Worm (Caenorhabditis elegans) whole organism, young adult: Measurements from ENCODE around the gene srd-47.

Experiments
- B0035.1 ChIP-seq: sonication (generic microtip); optimal IDR thresholded peaks from 2 replicates; lab custom pipeline; 2016; ENCODE audit warnings: missing genetic modification characterization, mild to moderate bottlenecking, missing compliant biosample characterization, missing genotype, missing genetic modification reagents
- F22D6.2 ChIP-seq: sonication (generic microtip); optimal IDR thresholded peaks from 2 replicates; lab custom pipeline; 2016; ENCODE audit warnings: mild to moderate bottlenecking, missing genetic modification characterization, missing compliant biosample characterization
- F49E8.2 ChIP-seq: sonication (generic microtip); optimal IDR thresholded peaks from 3 replicates; lab custom pipeline; 2017; ENCODE audit warnings: missing genetic modification characterization, mild to moderate bottlenecking, missing compliant biosample characterization, antibody characterized with exemption, moderate library complexity; ENCODE audit not compliant: insufficient read depth
- F57A8.1 ChIP-seq: fragments of 200-800 bp; sonication (Bioruptor generic); optimal IDR thresholded peaks from 2 replicates; lab custom pipeline; 2018; ENCODE audit warnings: mild to moderate bottlenecking, missing genetic modification characterization, moderate library complexity, missing compliant biosample characterization
- T26A5.8 ChIP-seq: sonication (generic microtip); optimal IDR thresholded peaks from 2 replicates; lab custom pipeline; 2016; ENCODE audit warnings: missing genetic modification characterization, missing compliant biosample characterization
- Y53G8AR.9 ChIP-seq: fragments of 200-800 bp; sonication (Bioruptor generic); conservative IDR thresholded peaks from 2 replicates; pipeline ENCODE4 v1.3.6; 2022; ENCODE audit warnings: missing genetic modification reagents, missing genetic modification characterization, missing compliant biosample characterization
- Y79H2A.3 ChIP-seq: fragments of 200-800 bp; sonication (Bioruptor generic); conservative IDR thresholded peaks from 2 replicates; pipeline ENCODE4 v1.3.6; 2022; ENCODE audit warnings: missing genetic modification reagents, missing genetic modification characterization, missing compliant biosample characterization
- Y95B8A.8 ChIP-seq: fragments of 200-800 bp; sonication (Bioruptor generic); IDR thresholded peaks from 2 replicates; pipeline ENCODE4 v1.3.6; 2022; ENCODE audit warnings: missing genetic modification reagents, missing genetic modification characterization, missing compliant biosample characterization
- ZK185.1 ChIP-seq: sonication (generic microtip); optimal IDR thresholded peaks from 2 replicates; lab custom pipeline; 2016; ENCODE audit warnings: mild to moderate bottlenecking, missing genetic modification characterization, missing compliant biosample characterization; ENCODE audit not compliant: poor library complexity, severe bottlenecking
- atf-7 ChIP-seq: sonication (generic microtip); optimal IDR thresholded peaks from 2 replicates; lab custom pipeline; 2017; ENCODE audit warnings: mild to moderate bottlenecking, missing genetic modification characterization, missing compliant biosample characterization
- athp-1 ChIP-seq: sonication (generic microtip); optimal IDR thresholded peaks from 2 replicates; lab custom pipeline; 2017; ENCODE audit warnings: mild to moderate bottlenecking, missing genetic modification characterization, missing compliant biosample characterization
- ceh-40 ChIP-seq: fragments of 200-800 bp; sonication (Bioruptor generic); IDR thresholded peaks from 2 replicates; pipeline ENCODE4 v1.3.6; 2022; ENCODE audit warnings: missing genetic modification characterization, missing compliant biosample characterization
- chd-7 ChIP-seq: sonication (generic microtip); optimal IDR thresholded peaks from 2 replicates; lab custom pipeline; 2016; ENCODE audit warnings: mild to moderate bottlenecking, missing genetic modification characterization, moderate library complexity, missing compliant biosample characterization
- die-1 ChIP-seq: sonication (generic microtip); optimal IDR thresholded peaks from 2 replicates; lab custom pipeline; 2016; ENCODE audit warnings: missing genotype, mild to moderate bottlenecking, missing genetic modification characterization, missing compliant biosample characterization
- dpff-1 ChIP-seq: sonication (generic microtip); optimal IDR thresholded peaks from 2 replicates; lab custom pipeline; 2017; ENCODE audit warnings: mild to moderate bottlenecking, missing genetic modification characterization, missing compliant biosample characterization
- egl-44 ChIP-seq: fragments of 200-800 bp; sonication (Bioruptor generic); IDR thresholded peaks from 2 replicates; pipeline ENCODE4 v1.3.6; 2022; ENCODE audit warnings: missing genetic modification reagents, missing genetic modification characterization, missing compliant biosample characterization
- egrh-3 ChIP-seq: fragments of 200-800 bp; sonication (Bioruptor generic); IDR thresholded peaks from 2 replicates; pipeline ENCODE4 v1.3.6; 2022; ENCODE audit warnings: missing genetic modification reagents, missing genetic modification characterization, missing compliant biosample characterization
- ekl-4 ChIP-seq: fragments of 200-800 bp; sonication (Bioruptor generic); IDR thresholded peaks from 2 replicates; pipeline ENCODE4 v1.3.6; 2022; ENCODE audit warnings: missing genetic modification reagents, missing genetic modification characterization, missing compliant biosample characterization
- fkh-3 ChIP-seq: sonication (generic microtip); optimal IDR thresholded peaks from 2 replicates; lab custom pipeline; 2016; ENCODE audit warnings: mild to moderate bottlenecking, missing genetic modification characterization, missing compliant biosample characterization
- him-1 ChIP-seq: sonication (generic microtip); optimal IDR thresholded peaks from 2 replicates; lab custom pipeline; 2016; ENCODE audit warnings: missing genotype, missing genetic modification reagents, missing genetic modification characterization, missing compliant biosample characterization
- hmg-20 ChIP-seq: fragments of 200-800 bp; sonication (Bioruptor generic); IDR thresholded peaks from 2 replicates; pipeline ENCODE4 v1.3.6; 2022; ENCODE audit warnings: missing genetic modification reagents, missing genetic modification characterization, missing compliant biosample characterization
- let-526 ChIP-seq: fragments of 200-800 bp; sonication (Bioruptor generic); IDR thresholded peaks from 2 replicates; pipeline ENCODE4 v1.3.6; 2022; ENCODE audit warnings: missing genetic modification reagents, missing genetic modification characterization, missing compliant biosample characterization
- lin-35 ChIP-seq, 3 experiments: fragments of 150-350 bp in 2 of 3; sonication (generic microtip) in 1 of 3; optimal IDR thresholded peaks; 2 replicates each; lab custom pipeline; 2014 to 2018; ENCODE audit warnings: missing biosample characterization in 3 of 3, missing genetic modification characterization in 3 of 3, missing genetic modification reagents in 3 of 3
- lin-40 ChIP-seq: sonication (generic microtip); optimal IDR thresholded peaks from 2 replicates; lab custom pipeline; 2016; ENCODE audit warnings: missing genetic modification characterization, mild to moderate bottlenecking, missing compliant biosample characterization, missing genotype, missing genetic modification reagents
- lin-54 ChIP-seq: fragments of 200-800 bp; sonication (Bioruptor generic); optimal IDR thresholded peaks from 2 replicates; lab custom pipeline; 2018; ENCODE audit warnings: mild to moderate bottlenecking, missing genetic modification characterization, missing compliant biosample characterization
- lsl-1 ChIP-seq: fragments of 200-800 bp; sonication (Bioruptor generic); optimal IDR thresholded peaks from 2 replicates; lab custom pipeline; 2018; ENCODE audit warnings: mild to moderate bottlenecking, missing genetic modification characterization, moderate library complexity, missing compliant biosample characterization
- madf-3 ChIP-seq: fragments of 200-800 bp; sonication (Bioruptor generic); IDR thresholded peaks from 2 replicates; pipeline ENCODE4 v1.3.6; 2022; ENCODE audit warnings: missing genetic modification reagents, missing genetic modification characterization, missing compliant biosample characterization
- madf-6 ChIP-seq: fragments of 200-800 bp; sonication (Bioruptor generic); IDR thresholded peaks from 2 replicates; pipeline ENCODE4 v1.3.6; 2022; ENCODE audit warnings: missing genetic modification reagents, missing genetic modification characterization, missing compliant biosample characterization
- mcd-1 ChIP-seq: fragments of 200-800 bp; sonication (Bioruptor generic); IDR thresholded peaks from 2 replicates; pipeline ENCODE4 v1.3.6; 2022; ENCODE audit warnings: missing genetic modification reagents, missing genetic modification characterization, missing compliant biosample characterization
- mel-28 ChIP-seq: sonication (generic microtip); optimal IDR thresholded peaks from 2 replicates; lab custom pipeline; 2016; ENCODE audit warnings: borderline replicate concordance, mild to moderate bottlenecking, missing genetic modification characterization, missing compliant biosample characterization
- mes-4 ChIP-seq: sonication (generic microtip); optimal IDR thresholded peaks from 2 replicates; lab custom pipeline; 2016; ENCODE audit warnings: missing genotype, missing genetic modification characterization, missing compliant biosample characterization
- nfya-1 ChIP-seq: sonication (generic microtip); optimal IDR thresholded peaks from 2 replicates; lab custom pipeline; 2017; ENCODE audit warnings: antibody characterized with exemption, missing compliant biosample characterization, missing genetic modification characterization, borderline replicate concordance; ENCODE audit not compliant: insufficient read depth
- nhr-27 ChIP-seq: fragments of 200-800 bp; sonication (Bioruptor generic); optimal IDR thresholded peaks from 2 replicates; lab custom pipeline; 2018; ENCODE audit warnings: mild to moderate bottlenecking, missing genetic modification characterization, moderate library complexity, missing compliant biosample characterization
- nhr-80 ChIP-seq: sonication (generic microtip); optimal IDR thresholded peaks from 2 replicates; lab custom pipeline; 2016; ENCODE audit warnings: missing genetic modification characterization, missing compliant biosample characterization
- sptf-2 ChIP-seq: fragments of 200-800 bp; sonication (Bioruptor generic); optimal IDR thresholded peaks from 2 replicates; lab custom pipeline; 2018; ENCODE audit warnings: mild to moderate bottlenecking, missing genetic modification characterization, missing compliant biosample characterization
- zim-3 ChIP-seq: sonication (generic microtip); optimal IDR thresholded peaks from 2 replicates; lab custom pipeline; 2017; ENCODE audit warnings: mild to moderate bottlenecking, missing genetic modification characterization, moderate library complexity, missing compliant biosample characterization
- ztf-25 ChIP-seq: fragments of 200-800 bp; sonication (Bioruptor generic); IDR thresholded peaks from 2 replicates; pipeline ENCODE4 v1.3.6; 2022; ENCODE audit warnings: missing genetic modification reagents, missing genetic modification characterization, missing compliant biosample characterization
- ztf-28 ChIP-seq: fragments of 200-800 bp; sonication (Bioruptor generic); IDR thresholded peaks from 2 replicates; pipeline ENCODE4 v1.3.6; 2022; ENCODE audit warnings: missing genetic modification reagents, missing genetic modification characterization, missing compliant biosample characterization
- ztf-6 ChIP-seq: fragments of 200-800 bp; sonication (Bioruptor generic); IDR thresholded peaks from 2 replicates; pipeline ENCODE4 v1.3.6; 2022; ENCODE audit warnings: missing genetic modification reagents, missing genetic modification characterization, missing compliant biosample characterization

Gene srd-47

DNA sequence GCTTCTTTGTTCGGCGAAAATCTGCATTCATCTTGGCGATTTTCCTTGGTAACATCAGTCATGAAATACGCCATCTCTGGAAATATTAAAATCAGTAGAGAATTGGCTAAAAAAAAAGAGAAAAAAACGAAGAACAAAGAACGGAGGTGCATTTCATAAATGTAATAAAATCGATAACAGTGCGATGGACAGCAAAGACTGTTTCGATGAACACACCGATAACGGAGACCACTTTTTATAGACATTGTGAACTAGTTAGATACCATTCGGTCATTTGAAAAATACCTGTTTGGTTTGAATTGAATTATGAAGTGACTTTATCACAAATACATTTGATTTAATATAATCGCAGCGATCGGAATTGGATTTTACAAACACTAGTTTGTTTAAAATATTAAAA, 19.4 kb downstream of the srd-47 start, which contains the start of gene F42F12.4:
Gene F42F12.4, minus strand, starts transcription at position 76 of the 400 bp plus-strand sequence.
- TF ChIP-seq nhr-80 (tag; lab: Kevin White, UChicago) (peak; percentile 39), F49E8.2 (tag; lab: Kevin White, UChicago) (no peak)
- TF ChIP-seq, all 124 proteins: peak for 1

DNA sequence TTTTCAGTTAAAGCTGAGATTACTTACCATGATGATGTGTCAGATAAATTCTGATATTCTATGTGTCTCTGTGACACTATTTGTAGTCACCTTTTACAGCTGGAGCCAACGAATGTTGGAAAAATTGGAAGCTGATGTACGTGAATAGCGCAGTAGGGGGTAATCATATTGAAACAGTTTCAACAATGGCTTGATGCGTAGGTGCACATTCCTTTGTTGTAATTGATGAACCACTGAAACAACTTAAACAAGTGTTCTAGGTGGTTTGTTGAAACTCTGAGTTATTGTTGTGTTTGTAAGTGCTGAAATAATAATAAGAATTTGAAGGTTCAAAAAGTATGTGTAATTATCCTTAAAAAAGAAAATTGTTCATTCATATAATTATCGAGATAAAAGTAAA, 23.1 kb downstream of the srd-47 start, which contains the start of gene nspc-12:
Gene nspc-12, minus strand, starts transcription at position 101 of the 400 bp plus-strand sequence.
- TF ChIP-seq mes-4 (tag; lab: Kevin White, UChicago), result no peak
- no peak for TF ChIP-seq mcd-1 (GFP tag; lab: Robert Waterston, UW)
- TF ChIP-seq ceh-40 (GFP tag; lab: Robert Waterston, UW), result no peak

DNA sequence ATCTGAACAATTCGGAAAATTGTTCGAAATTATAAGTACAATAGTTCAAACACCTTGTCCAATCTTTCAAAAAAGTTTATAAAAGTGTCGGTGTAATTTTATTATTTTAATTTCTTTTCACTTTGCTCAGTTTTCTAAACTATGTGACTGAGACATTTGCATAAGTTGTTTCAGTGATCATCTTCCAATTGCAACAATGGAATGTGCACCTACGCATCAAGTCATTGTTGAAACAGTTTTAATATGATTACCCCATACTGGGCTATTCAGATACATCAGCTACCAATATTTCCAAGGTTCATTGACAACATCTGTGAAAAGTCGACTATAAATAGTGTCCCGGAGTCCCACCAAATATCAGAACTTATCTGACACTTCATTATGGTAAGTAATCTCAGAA, 23.7 kb downstream of the srd-47 start, which contains the start of gene nspc-13:
Gene nspc-13, plus strand, starts transcription at position 301 of the 400 bp plus-strand sequence.
- TF ChIP-seq F57A8.1 (GFP tag; lab: Kevin White, UChicago), result no peak
- TF ChIP-seq ztf-28 (GFP tag; lab: Robert Waterston, UW), result no peak
- TF ChIP-seq egl-44 (GFP tag; lab: Robert Waterston, UW), result no peak
- no peak for TF ChIP-seq athp-1

DNA sequence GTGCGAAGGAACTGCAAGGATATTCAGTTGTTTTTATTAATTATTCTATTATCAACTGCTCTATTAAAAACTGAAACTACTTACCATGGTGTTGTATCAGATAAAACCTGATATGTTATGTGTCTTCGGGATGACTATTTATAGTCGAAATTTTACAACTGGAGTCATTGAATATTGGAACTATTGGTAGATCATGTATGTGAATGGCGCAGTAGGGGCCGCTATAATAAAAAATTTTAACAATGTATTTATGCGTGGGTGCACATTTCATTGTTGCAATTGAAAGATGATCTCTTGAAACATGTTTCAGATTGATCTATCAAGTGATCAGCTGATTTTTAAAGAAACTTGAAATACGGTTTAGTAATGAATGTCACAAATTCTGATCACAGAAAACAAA, 25.5 kb downstream of the srd-47 start, which contains the start of gene nspc-14:
Gene nspc-14, minus strand, starts transcription at position 101 of the 400 bp plus-strand sequence.
- TF ChIP-seq dpff-1 (tag; lab: Kevin White, UChicago), result no peak
- TF ChIP-seq madf-3, result no peak
- no peak for TF ChIP-seq lin-40 (tag; lab: Kevin White, UChicago)
- no peak for TF ChIP-seq ekl-4
- TF ChIP-seq die-1, result no peak
- TF ChIP-seq F49E8.2 (tag; lab: Kevin White, UChicago), result no peak
- no peak for TF ChIP-seq ztf-25
- no peak for TF ChIP-seq Y79H2A.3 (GFP tag; lab: Robert Waterston, UW)
- TF ChIP-seq athp-1, result no peak
- no peak for TF ChIP-seq zim-3 (tag; lab: Kevin White, UChicago)
- TF ChIP-seq ztf-6 (GFP tag; lab: Robert Waterston, UW), result no peak
- TF ChIP-seq F22D6.2 (tag; lab: Kevin White, UChicago), result no peak
- TF ChIP-seq B0035.1 (tag; lab: Kevin White, UChicago), result no peak
- TF ChIP-seq atf-7, result no peak
- no peak for TF ChIP-seq lin-54 (GFP tag; lab: Kevin White, UChicago)

DNA sequence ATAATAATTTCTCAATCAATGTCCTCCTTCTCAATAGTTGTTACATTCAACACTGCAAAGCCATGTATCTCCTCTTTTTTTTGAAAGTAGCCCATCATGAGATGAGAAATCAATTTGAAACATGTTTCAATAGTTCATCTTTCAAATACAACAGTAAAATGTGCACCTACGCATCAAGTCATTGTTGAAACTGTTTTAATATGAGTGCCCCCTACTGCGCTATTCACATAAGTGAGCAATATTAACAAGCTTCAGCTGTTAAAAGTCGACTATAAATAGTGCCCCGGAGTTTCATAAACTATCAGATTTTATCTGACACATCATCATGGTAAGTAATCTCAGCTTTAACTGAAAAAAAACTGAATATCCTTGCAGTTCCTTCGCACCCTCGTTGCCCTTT, 27.0 kb downstream of the srd-47 start, which contains the start of the genes nspc-15 and F19H6.6:
Gene nspc-15, plus strand, starts transcription at position 301 of the 400 bp plus-strand sequence.
Gene F19H6.6, plus strand, starts transcription at position 384 of the 400 bp plus-strand sequence.
- TF ChIP-seq mel-28 (tag; lab: Kevin White, UChicago), result no peak
- no peak for TF ChIP-seq fkh-3 (tag; lab: Kevin White, UChicago)
- no peak for TF ChIP-seq nfya-1 (tag; lab: Kevin White, UChicago)
- TF ChIP-seq lin-35 (GFP tag; optimal IDR thresholded peaks at IDR 0.05; lab: Kevin White, UChicago), result no peak
- no peak for TF ChIP-seq him-1 (tag; lab: Kevin White, UChicago)
- no peak for TF ChIP-seq ceh-40 (GFP tag; lab: Robert Waterston, UW)
- TF ChIP-seq chd-7 (tag; lab: Kevin White, UChicago), result no peak
- TF ChIP-seq Y53G8AR.9 (GFP tag; lab: Robert Waterston, UW), result no peak
- TF ChIP-seq nhr-27 (tag; lab: Kevin White, UChicago), result no peak
- no peak for TF ChIP-seq sptf-2 (GFP tag; lab: Kevin White, UChicago)
- no peak for TF ChIP-seq ZK185.1 (tag; lab: Kevin White, UChicago)
- no peak for TF ChIP-seq madf-6 (GFP tag; lab: Robert Waterston, UW)
- TF ChIP-seq let-526 (GFP tag; lab: Robert Waterston, UW), result no peak
- TF ChIP-seq Y95B8A.8 (GFP tag; lab: Robert Waterston, UW), result no peak
- no peak for TF ChIP-seq lsl-1 (GFP tag; lab: Kevin White, UChicago)
- TF ChIP-seq hmg-20 (GFP tag; lab: Robert Waterston, UW), result no peak
- TF ChIP-seq T26A5.8, result no peak
- TF ChIP-seq egrh-3 (GFP tag; lab: Robert Waterston, UW), result no peak
- TF ChIP-seq, all 124 proteins: peak for 0
